Worm (Caenorhabditis elegans): ENCODE data around the gene fbxc-15.
"Not testable (repeated sequence)": the region's sequence is repeated elsewhere in the genome, so short reads cannot be mapped to it uniquely, and the experiment has no call there.

fbxc-15 gene

DNA sequence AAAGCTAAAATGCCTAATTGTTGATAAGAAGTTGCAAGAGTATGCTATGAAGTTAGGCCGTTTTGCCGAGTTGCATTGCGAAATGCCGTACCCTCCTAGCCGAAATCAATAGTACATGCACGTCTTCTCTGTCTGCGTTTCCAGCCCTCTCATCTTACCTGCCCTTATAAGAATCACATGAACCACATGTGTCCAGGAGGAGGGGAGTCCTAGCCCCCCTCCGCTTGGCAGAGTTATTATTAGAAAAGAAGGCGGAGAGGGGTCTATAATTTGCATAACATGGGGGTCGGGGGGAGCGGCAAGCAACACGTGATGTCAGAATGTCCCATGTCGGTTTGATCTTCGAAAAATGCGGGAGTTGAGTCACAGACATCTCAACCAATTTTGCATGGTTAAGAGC, 26.2 kb upstream of the fbxc-15 start:
- TF ChIP-seq hif-1 (tag; optimal IDR thresholded peaks at IDR 0.05) (no peak), lin-38 (GFP tag; IDR thresholded peaks at IDR 0.05) (no peak), jun-1 (tag; optimal IDR thresholded peaks at IDR 0.05) (no peak), ceh-62 (tag; optimal IDR thresholded peaks at IDR 0.05) (no peak), R02D3.7 (tag; optimal IDR thresholded peaks at IDR 0.05) (no peak), sdz-12 (GFP tag; optimal IDR thresholded peaks at IDR 0.05) (no peak), zfp-2 (tag; optimal IDR thresholded peaks at IDR 0.05) (no peak), rbr-2 (tag; optimal IDR thresholded peaks at IDR 0.05) (no peak), spr-3 (GFP tag; optimal IDR thresholded peaks at IDR 0.05) (no peak), ctbp-1 (GFP tag; IDR thresholded peaks at IDR 0.05) (no peak), Y5F2A.4 (GFP tag; optimal IDR thresholded peaks at IDR 0.05) (no peak), nhr-6 (tag; optimal IDR thresholded peaks at IDR 0.05) (no peak)

ce11 chrII:954626-955025, 24.6 kb upstream of the fbxc-15 start, which contains the start of gene fbxc-7:
Gene fbxc-7 (plus strand): TSS chrII:954926.
- peak; percentile 29 for TF ChIP-seq nhr-28 (tag; optimal IDR thresholded peaks at IDR 0.05)

DNA sequence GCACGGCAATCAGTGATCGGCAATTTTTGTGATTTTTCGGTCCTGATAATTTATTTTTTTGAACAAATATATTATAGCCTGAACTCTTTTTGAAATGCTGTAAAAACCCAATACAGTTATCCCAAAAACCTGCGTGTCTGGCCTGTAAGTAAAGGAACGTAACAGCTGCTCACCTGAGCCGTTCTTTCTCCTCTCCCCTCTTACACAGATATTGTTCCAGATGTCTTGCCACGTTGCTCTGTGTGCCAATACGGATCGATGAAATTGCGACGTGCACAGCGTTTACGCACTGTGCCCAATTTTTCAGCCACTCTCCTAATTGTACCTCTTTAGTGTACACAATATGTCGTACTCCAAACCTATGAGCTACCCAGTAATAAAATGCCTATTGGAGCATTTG, 20.6 kb upstream of the fbxc-15 start, which contains the start of gene sdz-4:
TSS of gene sdz-4 (plus strand) at position 301 of the 400 bp plus-strand sequence.
- TF ChIP-seq ama-1 (optimal IDR thresholded peaks at IDR 0.05) (no peak), aha-1 (tag) (peak; percentile 74), unc-39 (tag; optimal IDR thresholded peaks at IDR 0.05) (no peak), hlh-30 (tag; optimal IDR thresholded peaks at IDR 0.05; ENCODE audit: insufficient read depth) (no peak)

DNA sequence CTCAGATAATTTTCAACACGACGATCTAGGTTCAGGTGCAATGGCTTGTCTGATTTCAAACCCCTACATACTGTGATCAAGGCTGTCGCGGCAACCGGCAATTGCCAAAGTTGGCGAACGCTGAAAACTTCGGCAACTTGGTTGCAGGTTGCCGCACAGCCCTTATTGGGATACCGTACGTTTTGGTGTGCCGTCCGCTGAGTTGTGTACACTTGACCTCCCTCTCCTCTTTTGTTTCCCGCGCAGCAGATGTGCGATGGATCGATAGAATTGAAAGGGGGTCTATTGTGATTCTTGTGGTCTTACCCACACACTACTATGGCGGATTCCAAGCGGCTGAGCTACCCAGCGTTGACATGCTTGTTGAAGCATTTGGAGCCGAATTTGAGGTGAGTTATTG, 19.0 kb upstream of the fbxc-15 start, which contains the start of the genes C32B5.18 and C32B5.7:
TSS of gene C32B5.18 (plus strand) at position 301 of the 400 bp plus-strand sequence.
TSS of gene C32B5.7 (plus strand) at position 311 of the 400 bp plus-strand sequence.
- TF ChIP-seq hlh-30 (tag; optimal IDR thresholded peaks at IDR 0.05; ENCODE audit: insufficient read depth) (no peak), nhr-10 (tag; optimal IDR thresholded peaks at IDR 0.05) (no peak), egl-27 (tag; optimal IDR thresholded peaks at IDR 0.05) (no peak), ztf-11 (tag; optimal IDR thresholded peaks at IDR 0.05) (no peak), aha-1 (tag) (peak; percentile 76)

DNA sequence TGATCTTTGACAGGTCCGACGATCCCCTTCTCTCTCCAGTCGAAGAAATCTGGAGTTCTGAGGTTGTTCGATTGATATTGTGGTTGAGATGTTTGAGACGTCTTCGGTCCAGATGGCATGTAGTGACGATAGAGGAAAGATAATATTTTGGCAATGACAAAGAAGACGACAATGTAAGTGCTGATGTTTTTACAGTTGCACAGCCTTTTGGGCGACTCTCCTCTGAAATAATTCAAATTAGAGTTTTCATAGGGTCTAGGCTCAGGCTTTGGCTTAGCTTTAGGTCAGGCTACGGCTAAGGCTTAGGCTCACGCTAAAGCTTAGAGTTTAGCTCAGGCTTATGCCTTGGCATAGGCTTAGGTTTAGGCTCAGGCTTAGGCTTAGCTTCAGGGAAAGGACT, 17.3 kb upstream of the fbxc-15 start, which contains the start of gene C32B5.13:
TSS of gene C32B5.13 (minus strand) at position 101 of the 400 bp plus-strand sequence.
- TF ChIP-seq unc-62 (GFP tag; optimal IDR thresholded peaks at IDR 0.05 in 1 of 2) (peak in 1 of 2 experiments; percentile 16), unc-62 (tag; optimal IDR thresholded peaks at IDR 0.05) (no peak), lin-38 (GFP tag; IDR thresholded peaks at IDR 0.05) (no peak)

DNA sequence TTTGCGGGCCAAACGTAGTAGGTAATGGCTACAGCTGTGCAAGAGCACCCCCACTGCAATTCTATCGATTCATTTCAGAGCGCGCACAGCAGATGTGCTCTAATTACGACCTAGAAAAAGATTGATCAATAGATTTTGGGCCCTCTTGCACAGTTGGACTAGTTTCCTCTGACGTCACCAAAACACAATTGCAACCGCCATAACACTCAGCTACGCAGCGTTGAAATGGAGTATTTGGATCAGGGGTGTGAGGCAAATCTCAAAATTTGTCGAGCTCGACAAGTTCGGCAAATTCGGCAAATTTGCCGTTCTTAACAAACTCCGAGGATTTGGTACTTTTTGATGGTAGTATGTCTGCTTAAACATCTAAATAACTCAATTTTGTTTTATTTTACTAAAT, 12.3 kb upstream of the fbxc-15 start, which contains the start of gene fbxc-18:
TSS of gene fbxc-18 (minus strand) at position 101 of the 400 bp plus-strand sequence.
- TF ChIP-seq aha-1 (tag); arid-1 (GFP tag; conservative IDR thresholded peaks at IDR 0.05); mdt-29 (GFP tag; IDR thresholded peaks at IDR 0.05): not testable (repeated sequence)

DNA sequence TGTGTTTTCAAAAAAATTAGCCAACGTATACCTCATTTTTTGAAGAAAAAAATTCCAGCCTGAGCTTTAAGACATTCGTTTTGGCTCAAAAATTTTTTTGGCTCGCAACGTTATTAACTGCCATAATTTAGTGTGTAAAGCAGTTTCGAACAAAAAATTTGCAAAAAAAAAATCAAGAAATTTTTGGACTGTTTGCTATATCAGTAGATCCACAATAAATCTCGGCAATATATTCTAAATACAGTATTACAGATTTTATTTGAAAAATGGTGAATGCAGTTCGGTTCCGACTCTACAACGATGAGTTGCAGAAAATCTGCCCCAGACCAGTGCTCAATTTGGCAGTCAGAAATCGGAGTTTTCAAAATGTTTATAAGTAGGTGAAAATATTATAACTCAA, 11.1 kb upstream of the fbxc-15 start, which contains the start of gene C32B5.6:
TSS of gene C32B5.6 (plus strand) at position 301 of the 400 bp plus-strand sequence.
- not testable (repeated sequence) for TF ChIP-seq snpc-4 (tag; optimal IDR thresholded peaks at IDR 0.05); dmd-9 (GFP tag; IDR thresholded peaks at IDR 0.05); gei-8 (GFP tag; optimal IDR thresholded peaks at IDR 0.05)

ce11 chrII:972850-973249, 6.4 kb upstream of the fbxc-15 start, which contains the start of gene C32B5.15:
Gene C32B5.15 (minus strand): TSS chrII:972950.
- TF ChIP-seq F49E8.2 (tag; optimal IDR thresholded peaks at IDR 0.05; ENCODE audit: borderline replicate concordance), result no peak
